Fruit fly (Drosophila melanogaster): Measurements from ENCODE around the gene eIF2A.

The eIF2A gene

dm6 chr3L:21839720-21840641 is 15.4 kb downstream of the eIF2A start (continued):
- TF ChIP-seq pzg (GFP tag; optimal IDR thresholded peaks at IDR 0.05) (peak; percentile 8), CG7357 (GFP tag; IDR thresholded peaks at IDR 0.05) (peak; percentile 82; the same call in 2 of the 3 replicates), CG11560 (tag; IDR thresholded peaks at IDR 0.05) (peak; percentile 86), CG4707 (GFP tag; optimal IDR thresholded peaks at IDR 0.05) (peak; percentile 93), CG3726 (GFP tag; IDR thresholded peaks at IDR 0.05) (peak; percentile 91), CG8924 (tag; optimal IDR thresholded peaks at IDR 0.05) (peak; percentile 94), Aef1 (GFP tag; IDR thresholded peaks at IDR 0.05) (peak; percentile 89), Scr (GFP tag; IDR thresholded peaks at IDR 0.05; ENCODE audit: partially characterized antibody) (no peak), CG12236 (GFP tag; optimal IDR thresholded peaks at IDR 0.05) (peak; percentile 91), CG3281 (GFP tag; optimal IDR thresholded peaks at IDR 0.05) (peak; percentile 94), aop (GFP tag; IDR thresholded peaks at IDR 0.05) (0 out of 2 replicates have a peak, but pooled peaks have one; percentile 20), CG2116 (GFP tag; optimal IDR thresholded peaks at IDR 0.05) (peak; percentile 73), schlank (tag; optimal IDR thresholded peaks at IDR 0.05) (peak; percentile 73), CG8290 (GFP tag; optimal IDR thresholded peaks at IDR 0.05) (peak; percentile 86), CG8290 (tag; optimal IDR thresholded peaks at IDR 0.05) (peak; percentile 18 to 81), CG32532 (GFP tag; IDR thresholded peaks at IDR 0.05) (peak; percentile 89), slou (GFP tag; optimal IDR thresholded peaks at IDR 0.05) (peak; percentile 87), CG4282 (GFP tag; optimal IDR thresholded peaks at IDR 0.05) (peak; percentile 74), sob (GFP tag; IDR thresholded peaks at IDR 0.05) (peak; percentile 91), CG6791 (GFP tag; IDR thresholded peaks at IDR 0.05; ENCODE audit: partially characterized antibody) (no peak), sna (GFP tag; IDR thresholded peaks at IDR 0.05; ENCODE audit: partially characterized antibody) (peak; percentile 44; the same call in 1 of the 2 replicates), pfk (GFP tag; optimal IDR thresholded peaks at IDR 0.05) (peak; percentile 14), hkb (optimal IDR thresholded peaks at IDR 0.05) (peak; percentile 1), hkb (GFP tag; IDR thresholded peaks at IDR 0.05) (peak; percentile 94), peb (GFP tag; IDR thresholded peaks at IDR 0.05) (peak; percentile 88), CkIIα-i1 (GFP tag; IDR thresholded peaks at IDR 0.05) (peak; percentile 78), Rx (GFP tag; IDR thresholded peaks at IDR 0.05) (peak; percentile 85), Ptx1 (GFP tag; IDR thresholded peaks at IDR 0.05) (peak; percentile 95), HLH3B (GFP tag; IDR thresholded peaks at IDR 0.05) (peak; percentile 87), Lim3 (GFP tag; IDR thresholded peaks at IDR 0.05) (peak; percentile 65; the same call in 1 of the 2 replicates), prd (optimal IDR thresholded peaks at IDR 0.05) (no peak), prd (GFP tag; IDR thresholded peaks at IDR 0.05) (peak; percentile 94), caup (GFP tag; optimal IDR thresholded peaks at IDR 0.05; ENCODE audit: severe bottlenecking) (peak; percentile 91), CG43689 (GFP tag; IDR thresholded peaks at IDR 0.05) (peak; percentile 70), sqz (GFP tag; optimal IDR thresholded peaks at IDR 0.05) (no peak), CG15269 (tag; optimal IDR thresholded peaks at IDR 0.05) (peak; percentile 94), CTCF (GFP tag; optimal IDR thresholded peaks at IDR 0.05) (peak; percentile 63), CG2889 (GFP tag; IDR thresholded peaks at IDR 0.05) (peak; percentile 86), lab (GFP tag; optimal IDR thresholded peaks at IDR 0.05) (peak; percentile 95), CG6683 (GFP tag; optimal IDR thresholded peaks at IDR 0.05) (peak; percentile 85), CG15696 (tag; optimal IDR thresholded peaks at IDR 0.05) (peak; percentile 68), Bgb (GFP tag; IDR thresholded peaks at IDR 0.05; ENCODE audit: partially characterized antibody) (0 out of 2 replicates have a peak, but pooled peaks have one; percentile 13), CG2129 (GFP tag; IDR thresholded peaks at IDR 0.05; ENCODE audit: partially characterized antibody) (no peak), CG9609 (GFP tag; optimal IDR thresholded peaks at IDR 0.05) (peak; percentile 86), Kr (GFP tag; optimal IDR thresholded peaks at IDR 0.05) (no peak), CG1602 (GFP tag; optimal IDR thresholded peaks at IDR 0.05) (peak; percentile 88), fd3F (GFP tag; optimal IDR thresholded peaks at IDR 0.05) (peak; percentile 88), Hey (tag; optimal IDR thresholded peaks at IDR 0.05) (peak; percentile 50), Pdp1 (GFP tag; optimal IDR thresholded peaks at IDR 0.05) (peak; percentile 81 to 96)
